Worm (Caenorhabditis elegans): ENCODE measurements around the gene crn-3.
"Not testable (repeated sequence)": the region's sequence is repeated elsewhere in the genome, so short reads cannot be mapped to it uniquely, and the experiment has no call there.

- TF ChIP-seq fkh-3 (tag; optimal IDR thresholded peaks at IDR 0.05); F55B11.4 (tag; optimal IDR thresholded peaks at IDR 0.05; ENCODE audit: borderline replicate concordance, insufficient read depth); him-1 (tag; optimal IDR thresholded peaks at IDR 0.05); C17E4.6 (GFP tag; IDR thresholded peaks at IDR 0.05); F22D6.2 (tag; optimal IDR thresholded peaks at IDR 0.05); attf-5 (GFP tag; optimal IDR thresholded peaks at IDR 0.05); nfya-1 (tag; optimal IDR thresholded peaks at IDR 0.05; ENCODE audit: borderline replicate concordance, insufficient read depth); sdz-38 (tag; optimal IDR thresholded peaks at IDR 0.05); pha-4 (tag; optimal IDR thresholded peaks at IDR 0.05); tbx-9 (tag; optimal IDR thresholded peaks at IDR 0.05; ENCODE audit: borderline replicate concordance); egl-44 (GFP tag; IDR thresholded peaks at IDR 0.05); Y53F4B.3 (GFP tag; IDR thresholded peaks at IDR 0.05): not testable (repeated sequence)
These were observed 30.3 kb upstream of the crn-3 start for ce11 chrII:10557582-10557981.
